Fruit fly (Drosophila melanogaster) whole organism, embryonic: Measurements from ENCODE around the gene SLC22A.

Experiments
- CG15073 ChIP-seq: fragments of 200-800 bp; sonication (Bioruptor generic); optimal IDR thresholded peaks from 2 replicates; lab custom pipeline; 2016; ENCODE audit warnings: missing biosample characterization, missing genetic modification characterization
- CG2116 ChIP-seq: fragments of 200-800 bp; sonication (Bioruptor generic); optimal IDR thresholded peaks from 3 replicates; lab custom pipeline; 2018; ENCODE audit warnings: missing biosample characterization, mild to moderate bottlenecking, missing genetic modification characterization
- CG33557 ChIP-seq: fragments of 200-800 bp; sonication (Bioruptor generic); optimal IDR thresholded peaks from 2 replicates; lab custom pipeline; 2019; ENCODE audit warnings: missing biosample characterization, mild to moderate bottlenecking, missing genetic modification characterization, moderate library complexity
- Nf-YA ChIP-seq: fragments of 200-800 bp; sonication (Bioruptor generic); IDR thresholded peaks from 2 replicates; pipeline ENCODE4 v1.3.6; 2022; ENCODE audit warnings: missing biosample characterization, missing genetic modification characterization
- stc ChIP-seq: fragments of 200-800 bp; sonication (Bioruptor generic); IDR thresholded peaks from 2 replicates; pipeline ENCODE4 v1.3.6; 2022; ENCODE audit warnings: missing biosample characterization, missing genetic modification characterization

DNA sequence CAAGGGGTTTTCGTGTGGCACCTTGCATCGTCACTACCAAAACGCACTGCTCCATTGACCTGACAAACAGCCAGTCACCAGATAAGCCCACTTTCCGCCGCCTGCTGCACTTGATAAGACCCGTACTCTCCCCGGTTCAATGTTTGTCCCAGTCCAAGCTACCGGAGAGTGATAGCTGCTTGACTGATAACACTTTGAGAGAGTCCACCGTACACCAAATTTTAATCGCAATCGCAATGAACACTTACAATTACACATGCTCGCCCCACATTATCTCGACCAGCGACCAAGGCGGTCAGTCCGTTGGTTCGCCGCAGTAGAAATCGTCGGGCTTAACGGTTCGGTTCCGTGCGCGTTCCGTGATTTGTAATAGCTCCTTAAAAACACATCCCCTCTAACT, 37.2 kb downstream of the SLC22A start, which contains the start of gene P5CS:
- no peak for TF ChIP-seq CG33557 (GFP tag; lab: Kevin White, UChicago)
- TF ChIP-seq stc (GFP tag; lab: Robert Waterston, UW) = no peak
- TF ChIP-seq CG15073 = no peak
- TF ChIP-seq Nf-YA (GFP tag; lab: Robert Waterston, UW) = no peak
- no peak for TF ChIP-seq CG2116
